Fruit fly (Drosophila melanogaster): ENCODE results near the gene mrn.
A peak's percentile ranks its signal among the peaks of the same experiment; 100 is the strongest.

Gene mrn

dm6 chr3L:15535228-15535598, 45.1 kb downstream of the mrn start, which contains the start of gene CrebA (continued):
- TF ChIP-seq MTF-1 (GFP tag; optimal IDR thresholded peaks at IDR 0.05; ENCODE audit: borderline replicate concordance) (peak; percentile 13), Dbx (GFP tag; IDR thresholded peaks at IDR 0.05) (0 out of 3 replicates have a peak, but pooled peaks have one; percentile 10), bowl (GFP tag; IDR thresholded peaks at IDR 0.05) (no peak), CG12744 (GFP tag; optimal IDR thresholded peaks at IDR 0.05) (no peak), CG3847 (GFP tag; IDR thresholded peaks at IDR 0.05) (no peak), vvl (GFP tag; IDR thresholded peaks at IDR 0.05) (peak; percentile 37; the same call in 1 of the 2 replicates), CG15011 (GFP tag; optimal IDR thresholded peaks at IDR 0.05) (no peak), CG14014 (GFP tag; IDR thresholded peaks at IDR 0.05) (no peak), CG31365 (tag; optimal IDR thresholded peaks at IDR 0.05) (no peak), CG8290 (GFP tag; optimal IDR thresholded peaks at IDR 0.05) (no peak), CG8290 (tag; optimal IDR thresholded peaks at IDR 0.05) (peak in 1 of 2 experiments; percentile 20), vnd (GFP tag; IDR thresholded peaks at IDR 0.05; ENCODE audit: partially characterized antibody) (no peak), CrebB (tag; optimal IDR thresholded peaks at IDR 0.05) (no peak), scrt (GFP tag; optimal IDR thresholded peaks at IDR 0.05) (no peak), bsh (GFP tag; optimal IDR thresholded peaks at IDR 0.05) (no peak), CG11247 (GFP tag; IDR thresholded peaks at IDR 0.05) (no peak), Dref (GFP tag; IDR thresholded peaks at IDR 0.05) (no peak), CG9437 (GFP tag; optimal IDR thresholded peaks at IDR 0.05) (no peak), cato (GFP tag; optimal IDR thresholded peaks at IDR 0.05; ENCODE audit: borderline replicate concordance) (no peak), sqz (GFP tag; optimal IDR thresholded peaks at IDR 0.05) (no peak), CG12391 (tag; optimal IDR thresholded peaks at IDR 0.05) (no peak), CG10565 (GFP tag; optimal IDR thresholded peaks at IDR 0.05) (no peak), Stat92E (GFP tag; optimal IDR thresholded peaks at IDR 0.05) (no peak), h (optimal IDR thresholded peaks at IDR 0.05) (no peak), CG10267 (tag; optimal IDR thresholded peaks at IDR 0.05) (no peak), p53 (GFP tag; optimal IDR thresholded peaks at IDR 0.05) (no peak), Blimp-1 (GFP tag; optimal IDR thresholded peaks at IDR 0.05) (no peak), kah (GFP tag; optimal IDR thresholded peaks at IDR 0.05) (no peak), ci (GFP tag; IDR thresholded peaks at IDR 0.05) (peak; percentile 36; the same call in 1 of the 3 replicates), Scr (GFP tag; IDR thresholded peaks at IDR 0.05; ENCODE audit: partially characterized antibody) (peak; percentile 21; the same call in 1 of the 2 replicates), CG7745 (tag; optimal IDR thresholded peaks at IDR 0.05) (peak; percentile 4), dati (GFP tag; IDR thresholded peaks at IDR 0.05) (no peak), peb (GFP tag; IDR thresholded peaks at IDR 0.05) (no peak), CG6254 (GFP tag; optimal IDR thresholded peaks at IDR 0.05) (no peak), Fer2 (tag; optimal IDR thresholded peaks at IDR 0.05) (no peak), sug (tag; optimal IDR thresholded peaks at IDR 0.05) (no peak), yki (optimal IDR thresholded peaks at IDR 0.05) (peak; percentile 70), CkIIα-i1 (GFP tag; IDR thresholded peaks at IDR 0.05) (no peak), Deaf1 (tag; optimal IDR thresholded peaks at IDR 0.05) (peak; percentile 53)

dm6 chr3L:15534274-15535227, 45.8 kb downstream of the mrn start:
- TF ChIP-seq CG8290 (GFP tag; optimal IDR thresholded peaks at IDR 0.05) = peak; percentile 41
- peak in 1 of 2 experiments; percentile 46 for TF ChIP-seq CG8290 (tag; optimal IDR thresholded peaks at IDR 0.05)
- peak; percentile 27 for TF ChIP-seq CG6854 (GFP tag; optimal IDR thresholded peaks at IDR 0.05)
- no peak for TF ChIP-seq CG17802 (tag; optimal IDR thresholded peaks at IDR 0.05)
- no peak for TF ChIP-seq corto (GFP tag; optimal IDR thresholded peaks at IDR 0.05)
- peak; percentile 85 for TF ChIP-seq CG18262 (tag; optimal IDR thresholded peaks at IDR 0.05)
- no peak for TF ChIP-seq sna (GFP tag; IDR thresholded peaks at IDR 0.05; ENCODE audit: partially characterized antibody)
- TF ChIP-seq Hmr (GFP tag; optimal IDR thresholded peaks at IDR 0.05) = peak; percentile 79
- TF ChIP-seq Dip3 (GFP tag; optimal IDR thresholded peaks at IDR 0.05) = peak; percentile 56
- TF ChIP-seq CG6654 (GFP tag; optimal IDR thresholded peaks at IDR 0.05) = peak; percentile 30
- peak; percentile 53 for TF ChIP-seq CG4424 (GFP tag; optimal IDR thresholded peaks at IDR 0.05)
- peak; percentile 49 for TF ChIP-seq Max (GFP tag; optimal IDR thresholded peaks at IDR 0.05)
- peak; percentile 52 for TF ChIP-seq CG9609 (GFP tag; optimal IDR thresholded peaks at IDR 0.05)

Data from whole organism, embryonic.